Worm (Caenorhabditis elegans): Measurements from ENCODE around the gene C16D9.3.

The C16D9.3 gene

ce11 chrV:8196993-8197392 lies 42.8 kb downstream of the C16D9.3 start:
- TF ChIP-seq cog-1 (tag; optimal IDR thresholded peaks at IDR 0.05) = no peak
- no peak for TF ChIP-seq klf-2 (GFP tag; conservative IDR thresholded peaks at IDR 0.05)
- no peak for TF ChIP-seq ztf-29 (GFP tag; IDR thresholded peaks at IDR 0.05)
- TF ChIP-seq tab-1 (GFP tag; IDR thresholded peaks at IDR 0.05) = no peak
- no peak for TF ChIP-seq flt-1 (GFP tag; IDR thresholded peaks at IDR 0.05)
- TF ChIP-seq ref-1 (GFP tag; conservative IDR thresholded peaks at IDR 0.05) = no peak
- TF ChIP-seq T22C8.4 (GFP tag; IDR thresholded peaks at IDR 0.05) = no peak
- TF ChIP-seq med-1 (GFP tag; optimal IDR thresholded peaks at IDR 0.05; ENCODE audit: insufficient read depth) = no peak
- no peak for TF ChIP-seq ztf-23 (GFP tag; IDR thresholded peaks at IDR 0.05)

ce11 chrV:8195889-8196418 lies 43.9 kb downstream of the C16D9.3 start, which contains the start of gene F20D6.10:
Gene F20D6.10 (minus strand): TSS chrV:8195939.
- TF ChIP-seq flt-1 (GFP tag; IDR thresholded peaks at IDR 0.05) (no peak), ztf-29 (GFP tag; IDR thresholded peaks at IDR 0.05) (no peak), med-1 (GFP tag; optimal IDR thresholded peaks at IDR 0.05; ENCODE audit: insufficient read depth) (no peak), ref-1 (GFP tag; conservative IDR thresholded peaks at IDR 0.05) (no peak), klf-2 (GFP tag; conservative IDR thresholded peaks at IDR 0.05) (no peak), tab-1 (GFP tag; IDR thresholded peaks at IDR 0.05) (no peak), T22C8.4 (GFP tag; IDR thresholded peaks at IDR 0.05) (no peak), cog-1 (tag; optimal IDR thresholded peaks at IDR 0.05) (no peak), ztf-23 (GFP tag; IDR thresholded peaks at IDR 0.05) (no peak)

ce11 chrV:8190430-8190829 lies 49.4 kb downstream of the C16D9.3 start, which contains the start of gene F20D6.1:
Gene F20D6.1 (plus strand): TSS chrV:8190730.
- TF ChIP-seq ztf-29 (GFP tag; IDR thresholded peaks at IDR 0.05) = no peak
- no peak for TF ChIP-seq tab-1 (GFP tag; IDR thresholded peaks at IDR 0.05)
- TF ChIP-seq klf-2 (GFP tag; conservative IDR thresholded peaks at IDR 0.05) = no peak
- no peak for TF ChIP-seq T22C8.4 (GFP tag; IDR thresholded peaks at IDR 0.05)
- no peak for TF ChIP-seq med-1 (GFP tag; optimal IDR thresholded peaks at IDR 0.05; ENCODE audit: insufficient read depth)
- no peak for TF ChIP-seq ztf-23 (GFP tag; IDR thresholded peaks at IDR 0.05)
- TF ChIP-seq flt-1 (GFP tag; IDR thresholded peaks at IDR 0.05) = no peak
- TF ChIP-seq cog-1 (tag; optimal IDR thresholded peaks at IDR 0.05) = no peak

- TF ChIP-seq ref-1 (GFP tag; conservative IDR thresholded peaks at IDR 0.05) (no peak), klf-2 (GFP tag; conservative IDR thresholded peaks at IDR 0.05) (no peak), ztf-23 (GFP tag; IDR thresholded peaks at IDR 0.05) (no peak), ztf-29 (GFP tag; IDR thresholded peaks at IDR 0.05) (no peak), cog-1 (tag; optimal IDR thresholded peaks at IDR 0.05) (no peak), tab-1 (GFP tag; IDR thresholded peaks at IDR 0.05) (no peak), flt-1 (GFP tag; IDR thresholded peaks at IDR 0.05) (no peak), T22C8.4 (GFP tag; IDR thresholded peaks at IDR 0.05) (no peak), med-1 (GFP tag; optimal IDR thresholded peaks at IDR 0.05; ENCODE audit: insufficient read depth) (no peak)
These were observed 49.8 kb downstream of the C16D9.3 start, which contains the start of gene F20D6.12 for ce11 chrV:8190016-8190415. Gene F20D6.12 (minus strand): TSS chrV:8190116.
